Worm (Caenorhabditis elegans): ENCODE measurements around the gene srw-134.

srw-134 gene

ce11 chrV:4129604-4130003 lies 17.2 kb upstream of the srw-134 start, which contains the start of gene phat-4:
Gene phat-4, plus strand, starts transcription at chrV:4129904.
- TF ChIP-seq Y95B8A.8 (GFP tag; IDR thresholded peaks at IDR 0.05) (no peak), Y53F4B.3 (GFP tag; IDR thresholded peaks at IDR 0.05) (no peak), mcd-1 (GFP tag; IDR thresholded peaks at IDR 0.05) (no peak), atf-7 (tag; optimal IDR thresholded peaks at IDR 0.05) (no peak), hlh-12 (tag; optimal IDR thresholded peaks at IDR 0.05) (no peak), dpff-1 (tag; optimal IDR thresholded peaks at IDR 0.05) (no peak), C06A6.2 (GFP tag; conservative IDR thresholded peaks at IDR 0.05) (no peak), rcor-1 (GFP tag; IDR thresholded peaks at IDR 0.05) (no peak), nhr-90 (tag; optimal IDR thresholded peaks at IDR 0.05) (no peak), K12H6.12 (tag; optimal IDR thresholded peaks at IDR 0.05) (no peak), F10E7.11 (tag; optimal IDR thresholded peaks at IDR 0.05) (no peak), lin-35 (GFP tag; optimal IDR thresholded peaks at IDR 0.05) (no peak), madf-10 (tag; optimal IDR thresholded peaks at IDR 0.05) (no peak), snpc-1.1 (tag; optimal IDR thresholded peaks at IDR 0.05; ENCODE audit: insufficient read depth) (no peak)

ce11 chrV:4127435-4127834 lies 15.0 kb upstream of the srw-134 start, which contains the start of gene T05B4.13:
Gene T05B4.13, minus strand, starts transcription at chrV:4127535.
- TF ChIP-seq lin-54 (GFP tag; optimal IDR thresholded peaks at IDR 0.05) (no peak), F33H1.4 (GFP tag; IDR thresholded peaks at IDR 0.05) (no peak)

ce11 chrV:4125552-4126084 lies 13.2 kb upstream of the srw-134 start, which contains the start of gene T05B4.12:
Gene T05B4.12, minus strand, starts transcription at chrV:4126034.
- TF ChIP-seq zfh-2 (GFP tag; conservative IDR thresholded peaks at IDR 0.05) (peak; percentile 71), ZK185.1 (tag; optimal IDR thresholded peaks at IDR 0.05; ENCODE audit: poor library complexity, severe bottlenecking) (no peak)

- TF ChIP-seq snpc-4 (GFP tag; optimal IDR thresholded peaks at IDR 0.05) (no peak), snpc-4 (tag; optimal IDR thresholded peaks at IDR 0.05) (no peak), madf-10 (tag; optimal IDR thresholded peaks at IDR 0.05) (no peak), unc-62 (GFP tag; optimal IDR thresholded peaks at IDR 0.05) (no peak), sptf-2 (GFP tag; optimal IDR thresholded peaks at IDR 0.05) (no peak), F10E7.11 (tag; optimal IDR thresholded peaks at IDR 0.05) (no peak), cebp-1 (GFP tag; IDR thresholded peaks at IDR 0.05) (no peak), cebp-1 (tag; optimal IDR thresholded peaks at IDR 0.05) (no peak), hlh-26 (GFP tag; conservative IDR thresholded peaks at IDR 0.05) (no peak), repo-1 (tag; optimal IDR thresholded peaks at IDR 0.05) (no peak), ZK185.1 (tag; optimal IDR thresholded peaks at IDR 0.05; ENCODE audit: poor library complexity, severe bottlenecking) (no peak), ztf-3 (GFP tag; optimal IDR thresholded peaks at IDR 0.05) (no peak), rpc-1 (optimal IDR thresholded peaks at IDR 0.05) (no peak), rpc-1 (tag; optimal IDR thresholded peaks at IDR 0.05) (no peak), ceh-91 (GFP tag; IDR thresholded peaks at IDR 0.05) (no peak), F22D6.2 (tag; optimal IDR thresholded peaks at IDR 0.05) (no peak), chd-7 (tag; optimal IDR thresholded peaks at IDR 0.05) (no peak), hrde-1 (tag; optimal IDR thresholded peaks at IDR 0.05; ENCODE audit: borderline replicate concordance) (no peak), zfh-2 (GFP tag; conservative IDR thresholded peaks at IDR 0.05) (no peak), ceh-79 (tag; optimal IDR thresholded peaks at IDR 0.05) (no peak), die-1 (tag; optimal IDR thresholded peaks at IDR 0.05) (no peak)
Observed at ce11 chrV:4122415-4122814, 10.0 kb upstream of the srw-134 start, which contains the start of gene phat-5. Gene phat-5, minus strand, starts transcription at chrV:4122515.
